Fruit fly (Drosophila melanogaster) whole organism, embryonic: ENCODE results near the gene tsh.
A peak's percentile ranks its signal among the peaks of the same experiment; 100 is the strongest.

Experiments used
- ATbp ChIP-seq: fragments of 200-800 bp; sonication (Bioruptor generic); optimal IDR thresholded peaks from 2 replicates; lab custom pipeline; 2017; ENCODE audit warnings: missing biosample characterization, mild to moderate bottlenecking, missing genetic modification characterization, missing genetic modification reagents
- Asciz ChIP-seq: fragments of 200-800 bp; sonication (Bioruptor generic); optimal IDR thresholded peaks from 2 replicates; lab custom pipeline; 2017; ENCODE audit warnings: missing biosample characterization, mild to moderate bottlenecking, missing genetic modification characterization, missing genetic modification reagents
- Awh ChIP-seq: fragments of 200-800 bp; sonication (Bioruptor generic); IDR thresholded peaks from 2 replicates; pipeline ENCODE4, ENCODE4 v1.3.6; 2022; ENCODE audit warnings: missing biosample characterization, missing genetic modification characterization
- CG11504 ChIP-seq: fragments of 200-800 bp; sonication (Bioruptor generic); optimal IDR thresholded peaks from 3 replicates; lab custom pipeline; 2019; ENCODE audit warnings: missing biosample characterization, mild to moderate bottlenecking, missing genetic modification characterization, moderate library complexity
- CG12071 ChIP-seq: fragments of 200-800 bp; sonication (Bioruptor generic); optimal IDR thresholded peaks from 3 replicates; lab custom pipeline; 2018; ENCODE audit warnings: missing biosample characterization, mild to moderate bottlenecking, missing genetic modification characterization
- CG13624 ChIP-seq: fragments of 200-800 bp; sonication (Bioruptor generic); optimal IDR thresholded peaks from 2 replicates; lab custom pipeline; 2016; ENCODE audit warnings: missing biosample characterization, missing genetic modification characterization
- CG13775 ChIP-seq: fragments of 200-800 bp; sonication (Bioruptor generic); optimal IDR thresholded peaks from 3 replicates; lab custom pipeline; 2017; ENCODE audit warnings: missing biosample characterization, mild to moderate bottlenecking, missing genetic modification characterization
- CG13894 ChIP-seq: fragments of 200-800 bp; sonication (Bioruptor generic); optimal IDR thresholded peaks from 3 replicates; lab custom pipeline; 2018; ENCODE audit warnings: missing biosample characterization, mild to moderate bottlenecking, missing genetic modification characterization, moderate library complexity
- CG14667 ChIP-seq: fragments of 200-800 bp; sonication (Bioruptor generic); IDR thresholded peaks from 2 replicates; pipeline ENCODE4 v1.3.6; 2022; ENCODE audit warnings: missing biosample characterization, missing genetic modification characterization
- CG15073 ChIP-seq: fragments of 200-800 bp; sonication (Bioruptor generic); optimal IDR thresholded peaks from 2 replicates; lab custom pipeline; 2016; ENCODE audit warnings: missing biosample characterization, missing genetic modification characterization
- CG15269 ChIP-seq: fragments of 200-800 bp; sonication (Bioruptor generic); optimal IDR thresholded peaks from 2 replicates; lab custom pipeline; 2018; ENCODE audit warnings: missing biosample characterization, mild to moderate bottlenecking, missing genetic modification characterization, moderate library complexity
- CG1529 ChIP-seq: fragments of 200-800 bp; sonication (Bioruptor generic); optimal IDR thresholded peaks from 3 replicates; lab custom pipeline; 2018; ENCODE audit warnings: missing biosample characterization, missing genetic modification characterization
- CG15514 ChIP-seq: fragments of 200-800 bp; sonication (Bioruptor generic); optimal IDR thresholded peaks from 3 replicates; lab custom pipeline; 2017; ENCODE audit warnings: missing biosample characterization, missing genetic modification characterization, mild to moderate bottlenecking, moderate library complexity, missing genetic modification reagents
- CG16863 ChIP-seq: fragments of 200-800 bp; sonication (Bioruptor generic); optimal IDR thresholded peaks from 3 replicates; lab custom pipeline; 2016; ENCODE audit warnings: missing biosample characterization, missing genetic modification characterization
- CG18262 ChIP-seq: fragments of 200-800 bp; optimal IDR thresholded peaks from 3 replicates; lab custom pipeline; 2019; ENCODE audit warnings: missing biosample characterization, mild to moderate bottlenecking, missing genetic modification characterization, moderate library complexity
- CG3065 ChIP-seq: fragments of 200-800 bp; sonication (Bioruptor generic); optimal IDR thresholded peaks from 2 replicates; lab custom pipeline; 2016; ENCODE audit warnings: missing biosample characterization, missing genetic modification characterization
- CG32532 ChIP-seq: fragments of 200-800 bp; sonication (Bioruptor generic); IDR thresholded peaks from 2 replicates; pipeline ENCODE4 v1.3.6; 2022; ENCODE audit warnings: missing biosample characterization, missing genetic modification characterization
- CG33213 ChIP-seq: fragments of 200-800 bp; sonication (Bioruptor generic); optimal IDR thresholded peaks from 3 replicates; lab custom pipeline; 2016; ENCODE audit warnings: missing biosample characterization, missing genetic modification characterization
- CG34224 ChIP-seq: fragments of 200-800 bp; sonication (Bioruptor generic); IDR thresholded peaks from 3 replicates; pipeline ENCODE4 v1.3.6; 2022; ENCODE audit warnings: missing biosample characterization, missing genetic modification characterization; ENCODE audit not compliant: partially characterized antibody
- CG3838 ChIP-seq: fragments of 200-800 bp; sonication (Bioruptor generic); optimal IDR thresholded peaks from 3 replicates; lab custom pipeline; 2016; ENCODE audit warnings: missing biosample characterization, missing genetic modification characterization
- CG6175 ChIP-seq: fragments of 200-800 bp; sonication (Bioruptor generic); IDR thresholded peaks from 3 replicates; pipeline ENCODE4 v1.3.6; 2022; ENCODE audit warnings: missing biosample characterization, missing genetic modification characterization
- CG6654 ChIP-seq: fragments of 200-800 bp; sonication (Bioruptor generic); optimal IDR thresholded peaks from 2 replicates; lab custom pipeline; 2017; ENCODE audit warnings: missing biosample characterization, mild to moderate bottlenecking, missing genetic modification characterization
- CG6813 ChIP-seq: fragments of 200-800 bp; sonication (Bioruptor generic); optimal IDR thresholded peaks from 2 replicates; lab custom pipeline; 2017; ENCODE audit warnings: missing biosample characterization, missing genetic modification characterization, mild to moderate bottlenecking, moderate library complexity, missing genetic modification reagents
- CG8281 ChIP-seq: fragments of 200-800 bp; sonication (Bioruptor generic); optimal IDR thresholded peaks from 2 replicates; lab custom pipeline; 2018; ENCODE audit warnings: missing biosample characterization, mild to moderate bottlenecking, missing genetic modification characterization, moderate library complexity
- CG8478 ChIP-seq: fragments of >200 bp; optimal IDR thresholded peaks from 2 replicates; lab custom pipeline; 2018
- CG9932 ChIP-seq: fragments of 200-800 bp; sonication (Bioruptor generic); IDR thresholded peaks from 2 replicates; pipeline ENCODE4 v1.3.6; 2022; ENCODE audit warnings: missing biosample characterization, missing genetic modification characterization
- D ChIP-seq, 2 experiments: fragments of 200-800 bp in 1 of 2; fragments of >200 bp in 1 of 2; sonication (Bioruptor generic) in 1 of 2; optimal IDR thresholded peaks; 2 replicates in 1 of 2; 3 replicates in 1 of 2; lab custom pipeline; 2017; ENCODE audit warnings: mild to moderate bottlenecking in 1 of 2, missing biosample characterization in 1 of 2, missing genetic modification characterization in 1 of 2, missing genetic modification reagents in 1 of 2
- Dad ChIP-seq: fragments of 200-800 bp; sonication (Bioruptor generic); optimal IDR thresholded peaks from 3 replicates; lab custom pipeline; 2016; ENCODE audit warnings: missing biosample characterization, missing genetic modification characterization
- Dek ChIP-seq: fragments of 200-800 bp; sonication (Bioruptor generic); optimal IDR thresholded peaks from 3 replicates; lab custom pipeline; 2019; ENCODE audit warnings: missing biosample characterization, mild to moderate bottlenecking, missing genetic modification characterization, moderate library complexity
- Dip3 ChIP-seq: fragments of 200-800 bp; sonication (Bioruptor generic); optimal IDR thresholded peaks from 3 replicates; lab custom pipeline; 2016; ENCODE audit warnings: missing biosample characterization, missing genetic modification characterization
- Hr39 ChIP-seq: fragments of >200 bp; optimal IDR thresholded peaks from 2 replicates; lab custom pipeline; 2017
- Nf-YA ChIP-seq: fragments of 200-800 bp; sonication (Bioruptor generic); IDR thresholded peaks from 2 replicates; pipeline ENCODE4 v1.3.6; 2022; ENCODE audit warnings: missing biosample characterization, missing genetic modification characterization
- Pdp1 ChIP-seq, 2 experiments: fragments of 200-800 bp; sonication (Bioruptor generic); optimal IDR thresholded peaks; 3 replicates each; lab custom pipeline; 2016; ENCODE audit warnings: missing biosample characterization in 2 of 2, missing genetic modification characterization in 2 of 2, mild to moderate bottlenecking in 1 of 2, moderate library complexity in 1 of 2
- Taf1 ChIP-seq: fragments of 200-800 bp; sonication (Bioruptor generic); IDR thresholded peaks from 2 replicates; pipeline ENCODE4 v1.3.6; 2022; ENCODE audit warnings: missing biosample characterization, missing genetic modification characterization
- ac ChIP-seq: fragments of 200-800 bp; sonication (Bioruptor generic); optimal IDR thresholded peaks from 3 replicates; lab custom pipeline; 2017; ENCODE audit warnings: missing biosample characterization, mild to moderate bottlenecking, missing genetic modification characterization
- bowl ChIP-seq: fragments of 200-800 bp; sonication (Bioruptor generic); IDR thresholded peaks from 2 replicates; pipeline ENCODE4 v1.3.6; 2022; ENCODE audit warnings: missing biosample characterization, missing genetic modification characterization
- exex ChIP-seq: fragments of 200-800 bp; sonication (Bioruptor generic); optimal IDR thresholded peaks from 4 replicates; lab custom pipeline; 2018; ENCODE audit warnings: missing biosample characterization, mild to moderate bottlenecking, missing genetic modification characterization, moderate library complexity
- eyg ChIP-seq: fragments of 200-800 bp; sonication (Bioruptor generic); optimal IDR thresholded peaks from 3 replicates; lab custom pipeline; 2016; ENCODE audit warnings: missing biosample characterization, missing genetic modification characterization
- her ChIP-seq: fragments of 200-800 bp; sonication (Bioruptor generic); optimal IDR thresholded peaks from 2 replicates; lab custom pipeline; 2016; ENCODE audit warnings: missing biosample characterization, missing genetic modification characterization
- lmd ChIP-seq: fragments of 200-800 bp; sonication (Bioruptor generic); IDR thresholded peaks from 2 replicates; pipeline ENCODE4 v1.3.6; 2022; ENCODE audit warnings: missing biosample characterization, missing genetic modification characterization
- mld ChIP-seq: fragments of 200-800 bp; sonication (Bioruptor generic); IDR thresholded peaks from 3 replicates; pipeline ENCODE4 v1.3.6; 2022; ENCODE audit warnings: missing biosample characterization, missing genetic modification characterization; ENCODE audit not compliant: partially characterized antibody
- p53 ChIP-seq: fragments of 200-800 bp; sonication (Bioruptor generic); optimal IDR thresholded peaks from 2 replicates; lab custom pipeline; 2016; ENCODE audit warnings: missing biosample characterization, missing genetic modification characterization
- pb ChIP-seq: fragments of 200-800 bp; sonication (Bioruptor generic); optimal IDR thresholded peaks from 3 replicates; lab custom pipeline; 2016; ENCODE audit warnings: missing biosample characterization, missing genetic modification characterization
- peb ChIP-seq: fragments of 200-800 bp; sonication (Bioruptor generic); IDR thresholded peaks from 2 replicates; pipeline ENCODE4 v1.3.6; 2022; ENCODE audit warnings: missing biosample characterization, missing genetic modification characterization
- so ChIP-seq: fragments of 200-800 bp; sonication (Bioruptor generic); IDR thresholded peaks from 3 replicates; pipeline ENCODE4 v1.3.6; 2022; ENCODE audit warnings: missing biosample characterization, missing genetic modification characterization
- tap ChIP-seq: fragments of 200-800 bp; optimal IDR thresholded peaks from 3 replicates; lab custom pipeline; 2019; ENCODE audit warnings: missing biosample characterization, mild to moderate bottlenecking, missing genetic modification characterization, moderate library complexity
- unpg ChIP-seq: fragments of 200-800 bp; sonication (Bioruptor generic); optimal IDR thresholded peaks from 3 replicates; lab custom pipeline; 2018; ENCODE audit warnings: missing biosample characterization, mild to moderate bottlenecking, missing genetic modification characterization, moderate library complexity
- usp ChIP-seq: fragments of >200 bp; optimal IDR thresholded peaks from 2 replicates; lab custom pipeline; 2017; ENCODE audit warnings: missing biosample characterization, missing genetic modification characterization

The tsh gene

dm6 chr2L:21867040-21867981 lies 38.9 kb downstream of the tsh start (continued):
- TF ChIP-seq CG13624 = peak; percentile 91
- TF ChIP-seq Hr39 (lab: Kevin White, UChicago) = no peak
- TF ChIP-seq Pdp1 (GFP tag; optimal IDR thresholded peaks at IDR 0.05; lab: Kevin White, UChicago) = peak; percentile 87 to 92
- peak; percentile 95 for TF ChIP-seq CG18262 (tag; lab: Kevin White, UChicago)
- peak; percentile 90 for TF ChIP-seq Dip3 (GFP tag; lab: Kevin White, UChicago)
- TF ChIP-seq lmd (GFP tag; lab: Robert Waterston, UW) = peak; percentile 95
- TF ChIP-seq CG8478 = no peak
- TF ChIP-seq CG34224 = no peak
- peak; percentile 93 for TF ChIP-seq CG16863 (GFP tag; lab: Kevin White, UChicago)
- peak; percentile 81 for TF ChIP-seq CG13775 (GFP tag; lab: Kevin White, UChicago)
- TF ChIP-seq Asciz (GFP tag; lab: Kevin White, UChicago) = peak; percentile 85
- TF ChIP-seq CG9932 = peak; percentile 92
- peak; percentile 60 for TF ChIP-seq CG15514 (GFP tag; lab: Kevin White, UChicago)
- TF ChIP-seq CG15269 (tag; lab: Kevin White, UChicago) = peak; percentile 90
- peak; percentile 49 for TF ChIP-seq ac (GFP tag; lab: Kevin White, UChicago)
- peak; percentile 77 for TF ChIP-seq eyg (GFP tag; lab: Kevin White, UChicago)
- TF ChIP-seq usp = no peak
- peak; percentile 93 for TF ChIP-seq ATbp (GFP tag; lab: Kevin White, UChicago)
- peak; percentile 80 for TF ChIP-seq Nf-YA
- peak; percentile 86 for TF ChIP-seq bowl (GFP tag; lab: Robert Waterston, UW)
- TF ChIP-seq Awh (GFP tag; lab: Robert Waterston, UW) = peak; percentile 97
- TF ChIP-seq CG1529 (GFP tag; lab: Kevin White, UChicago) = peak; percentile 88
- TF ChIP-seq tap = peak; percentile 91
- peak; percentile 89 for TF ChIP-seq Dad (GFP tag; lab: Kevin White, UChicago)
- TF ChIP-seq CG6813 = peak; percentile 81
- TF ChIP-seq CG15073 (GFP tag; lab: Kevin White, UChicago) = peak; percentile 18
- peak; percentile 71 for TF ChIP-seq CG8281
- peak; percentile 93 for TF ChIP-seq CG32532 (GFP tag; lab: Robert Waterston, UW)
- TF ChIP-seq p53 (GFP tag; lab: Kevin White, UChicago) = peak; percentile 78
- peak; percentile 91 for TF ChIP-seq CG3065 (GFP tag; lab: Kevin White, UChicago)
- TF ChIP-seq CG3838 = peak; percentile 81
- peak; percentile 93 for TF ChIP-seq pb (GFP tag; lab: Kevin White, UChicago)
- peak; percentile 88 for TF ChIP-seq her (GFP tag; lab: Kevin White, UChicago)
- TF ChIP-seq unpg (GFP tag; lab: Kevin White, UChicago) = peak; percentile 93
- TF ChIP-seq CG14667 (GFP tag; lab: Robert Waterston, UW) = peak; percentile 88
- no peak for TF ChIP-seq mld (GFP tag; lab: Robert Waterston, UW)
- TF ChIP-seq so (GFP tag; lab: Robert Waterston, UW) = peak; percentile 87; the same call in 2 of the 3 replicates
- TF ChIP-seq CG6654 (GFP tag; lab: Kevin White, UChicago) = peak; percentile 75
- TF ChIP-seq CG33213 (GFP tag; lab: Kevin White, UChicago) = peak; percentile 90
- TF ChIP-seq CG13894 (tag; lab: Kevin White, UChicago) = no peak
- peak; percentile 67 for TF ChIP-seq Taf1 (GFP tag; lab: Robert Waterston, UW)
- no peak for TF ChIP-seq Dek (tag; lab: Kevin White, UChicago)
- peak; percentile 89 for TF ChIP-seq CG12071 (GFP tag; lab: Kevin White, UChicago)
- peak; percentile 93 for TF ChIP-seq CG11504 (tag; lab: Kevin White, UChicago)
- peak; percentile 85; the same call in 2 of the 3 replicates for TF ChIP-seq CG6175
- no peak for TF ChIP-seq D (optimal IDR thresholded peaks at IDR 0.05; lab: Kevin White, UChicago)
- TF ChIP-seq D (GFP tag; optimal IDR thresholded peaks at IDR 0.05; lab: Kevin White, UChicago) = peak; percentile 93
- TF ChIP-seq exex (tag; lab: Kevin White, UChicago) = peak; percentile 33
- TF ChIP-seq peb (GFP tag; lab: Robert Waterston, UW) = peak; percentile 88
